Worm (Caenorhabditis elegans): ENCODE measurements around the gene snr-5.

DNA sequence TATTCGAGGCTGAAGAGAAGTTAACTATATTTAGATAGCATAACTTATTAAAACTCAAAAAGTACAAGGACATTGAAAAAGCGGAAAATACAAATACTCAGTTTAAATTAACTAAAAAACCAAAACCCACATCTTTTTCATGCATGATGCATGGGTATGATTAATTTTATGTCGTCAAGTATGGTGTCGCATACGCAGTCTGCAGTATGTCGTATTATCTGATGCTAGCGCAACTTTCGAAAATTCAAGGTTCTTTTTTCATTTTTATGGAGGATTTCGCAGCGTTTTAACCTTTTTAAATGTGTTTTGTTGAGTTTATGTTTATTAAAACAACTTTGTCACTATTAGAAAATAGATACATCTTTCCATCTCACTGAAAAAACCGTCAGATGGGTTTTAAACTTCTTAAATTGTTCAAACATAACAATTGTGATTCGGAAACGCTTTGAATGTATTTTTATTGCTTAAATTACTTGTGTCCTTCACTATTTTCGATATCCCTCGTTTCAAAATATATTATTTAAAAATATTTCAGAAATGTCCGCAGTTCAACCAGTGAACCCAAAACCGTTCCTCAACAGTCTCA, at the start of gene snr-5:
- TF ChIP-seq syd-9 (tag; optimal IDR thresholded peaks at IDR 0.05) = no peak
- no peak for TF ChIP-seq ets-4 (tag; optimal IDR thresholded peaks at IDR 0.05)
- TF ChIP-seq unc-55 (GFP tag; optimal IDR thresholded peaks at IDR 0.05) = no peak
- TF ChIP-seq pqm-1 (tag; optimal IDR thresholded peaks at IDR 0.05) = no peak
- no peak for TF ChIP-seq ama-1 (optimal IDR thresholded peaks at IDR 0.05)
- no peak for TF ChIP-seq ceh-9 (tag; optimal IDR thresholded peaks at IDR 0.05)
